Fruit fly (Drosophila melanogaster) whole organism, embryonic: ENCODE measurements around the gene CG10513.

Source experiments
- CG11456 ChIP-seq: fragments of 200-800 bp; sonication (Bioruptor generic); IDR thresholded peaks from 3 replicates; pipeline ENCODE4 v1.3.6; 2022; ENCODE audit warnings: missing biosample characterization, missing genetic modification characterization
- CG12769 ChIP-seq: fragments of 200-800 bp; sonication (Bioruptor generic); optimal IDR thresholded peaks from 2 replicates; lab custom pipeline; 2019; ENCODE audit warnings: missing biosample characterization, mild to moderate bottlenecking, missing genetic modification characterization, moderate library complexity
- CG16815 ChIP-seq: fragments of 200-800 bp; sonication (Bioruptor generic); optimal IDR thresholded peaks from 3 replicates; lab custom pipeline; 2017; ENCODE audit warnings: missing biosample characterization, mild to moderate bottlenecking, missing genetic modification characterization
- CG17328 ChIP-seq: fragments of 200-800 bp; sonication (Bioruptor generic); IDR thresholded peaks from 2 replicates; pipeline ENCODE4 v1.3.6; 2022; ENCODE audit warnings: missing biosample characterization, missing genetic modification characterization
- CG30403 ChIP-seq: fragments of 200-800 bp; sonication (Bioruptor generic); optimal IDR thresholded peaks from 3 replicates; lab custom pipeline; 2016; ENCODE audit warnings: missing biosample characterization, missing genetic modification characterization
- CG31388 ChIP-seq: fragments of 200-800 bp; sonication (Bioruptor generic); optimal IDR thresholded peaks from 2 replicates; lab custom pipeline; 2016; ENCODE audit warnings: missing biosample characterization, missing genetic modification characterization
- CG3726 ChIP-seq: fragments of 200-800 bp; sonication (Bioruptor generic); IDR thresholded peaks from 3 replicates; pipeline ENCODE4, ENCODE4 v1.3.6; 2022; ENCODE audit warnings: missing biosample characterization, missing genetic modification characterization
- CG3995 ChIP-seq: fragments of 200-800 bp; sonication (Bioruptor generic); optimal IDR thresholded peaks from 3 replicates; lab custom pipeline; 2016; ENCODE audit warnings: missing biosample characterization, missing genetic modification characterization
- CG4282 ChIP-seq: fragments of 200-800 bp; sonication (Bioruptor generic); optimal IDR thresholded peaks from 2 replicates; lab custom pipeline; 2016; ENCODE audit warnings: missing biosample characterization, missing genetic modification characterization
- CG4820 ChIP-seq: fragments of 200-800 bp; sonication (Bioruptor generic); optimal IDR thresholded peaks from 3 replicates; lab custom pipeline; 2016; ENCODE audit warnings: missing biosample characterization, missing genetic modification characterization
- CG5180 ChIP-seq: fragments of 200-800 bp; sonication (Bioruptor generic); optimal IDR thresholded peaks from 3 replicates; lab custom pipeline; 2017; ENCODE audit warnings: missing biosample characterization, missing genetic modification characterization, mild to moderate bottlenecking, moderate library complexity, missing genetic modification reagents
- CG6654 ChIP-seq: fragments of 200-800 bp; sonication (Bioruptor generic); optimal IDR thresholded peaks from 2 replicates; lab custom pipeline; 2017; ENCODE audit warnings: missing biosample characterization, mild to moderate bottlenecking, missing genetic modification characterization
- CG7786 ChIP-seq: fragments of 200-800 bp; sonication (Bioruptor generic); optimal IDR thresholded peaks from 2 replicates; lab custom pipeline; 2016; ENCODE audit warnings: missing biosample characterization, missing genetic modification characterization
- CG7963 ChIP-seq: fragments of 200-800 bp; sonication (Bioruptor generic); IDR thresholded peaks from 3 replicates; pipeline ENCODE4 v1.3.6; 2022; ENCODE audit warnings: missing biosample characterization, missing genetic modification characterization; ENCODE audit not compliant: partially characterized antibody
- CG8290 ChIP-seq, 3 experiments: fragments of 200-800 bp; sonication (Bioruptor generic); optimal IDR thresholded peaks; 2 replicates each; lab custom pipeline; 2016 to 2019; ENCODE audit warnings: missing biosample characterization in 3 of 3, missing genetic modification characterization in 3 of 3, mild to moderate bottlenecking in 2 of 3, moderate library complexity in 1 of 3
- CG8478 ChIP-seq: fragments of >200 bp; optimal IDR thresholded peaks from 2 replicates; lab custom pipeline; 2018
- CG8765 ChIP-seq: fragments of 200-800 bp; sonication (Bioruptor generic); IDR thresholded peaks from 2 replicates; pipeline ENCODE4 v1.3.6; 2022; ENCODE audit warnings: missing biosample characterization, missing genetic modification characterization
- Dbx ChIP-seq: fragments of 200-800 bp; sonication (Bioruptor generic); IDR thresholded peaks from 3 replicates; pipeline ENCODE4 v1.3.6; 2022; ENCODE audit warnings: missing biosample characterization, missing genetic modification characterization
- Dref ChIP-seq: fragments of 200-800 bp; sonication (Bioruptor generic); IDR thresholded peaks from 2 replicates; pipeline ENCODE4 v1.3.6; 2022; ENCODE audit warnings: missing biosample characterization, missing genetic modification characterization
- Gug ChIP-seq: fragments of 200-800 bp; sonication (Bioruptor generic); IDR thresholded peaks from 4 replicates; pipeline ENCODE4 v1.3.6; 2022; ENCODE audit warnings: missing biosample characterization, missing genetic modification characterization
- Kr ChIP-seq: fragments of 200-800 bp; sonication (Bioruptor generic); optimal IDR thresholded peaks from 2 replicates; lab custom pipeline; 2017; ENCODE audit warnings: missing biosample characterization, mild to moderate bottlenecking, missing genetic modification characterization
- Lpt ChIP-seq: fragments of >200 bp; optimal IDR thresholded peaks from 2 replicates; lab custom pipeline; 2018; ENCODE audit warnings: missing biosample characterization, missing genetic modification characterization
- Mes4 ChIP-seq: fragments of 200-800 bp; sonication (Bioruptor generic); optimal IDR thresholded peaks from 2 replicates; lab custom pipeline; 2016; ENCODE audit warnings: missing biosample characterization, missing genetic modification characterization
- Oaz ChIP-seq: fragments of 200-800 bp; sonication (Bioruptor generic); IDR thresholded peaks from 2 replicates; pipeline ENCODE4 v1.3.6; 2022; ENCODE audit warnings: missing biosample characterization, missing genetic modification characterization
- Poxn ChIP-seq: fragments of 200-800 bp; sonication (Bioruptor generic); IDR thresholded peaks from 2 replicates; pipeline ENCODE4 v1.3.6; 2022; ENCODE audit warnings: missing biosample characterization, missing genetic modification characterization
- Ssrp ChIP-seq: fragments of 200-800 bp; sonication (Bioruptor generic); optimal IDR thresholded peaks from 2 replicates; lab custom pipeline; 2018; ENCODE audit warnings: missing biosample characterization, mild to moderate bottlenecking, missing genetic modification characterization, moderate library complexity
- Tbp ChIP-seq: fragments of >200 bp; optimal IDR thresholded peaks from 2 replicates; lab custom pipeline; 2018; ENCODE audit warnings: missing biosample characterization, missing genetic modification characterization
- Trl ChIP-seq, 3 experiments: fragments of >200 bp in 2 of 3; fragments of 200-800 bp in 1 of 3; sonication (Bioruptor generic) in 1 of 3; optimal IDR thresholded peaks; 2 replicates in 1 of 3; 3 replicates in 2 of 3; lab custom pipeline; 2016 to 2017; ENCODE audit warnings: missing biosample characterization in 1 of 3, missing genetic modification characterization in 1 of 3
- bbx ChIP-seq: fragments of 200-800 bp; sonication (Bioruptor generic); IDR thresholded peaks from 2 replicates; pipeline ENCODE4 v1.3.6; 2022; ENCODE audit warnings: missing biosample characterization, missing genetic modification characterization; ENCODE audit not compliant: partially characterized antibody
- cad ChIP-seq: fragments of >200 bp; optimal IDR thresholded peaks from 2 replicates; lab custom pipeline; 2017; ENCODE audit warnings: missing biosample characterization, missing genetic modification characterization
- dan ChIP-seq: fragments of 200-800 bp; sonication (Bioruptor generic); IDR thresholded peaks from 2 replicates; pipeline ENCODE4 v1.3.6; 2022; ENCODE audit warnings: missing biosample characterization, missing genetic modification characterization
- dpn ChIP-seq, 2 experiments: fragments of 200-800 bp; sonication (Bioruptor generic); optimal IDR thresholded peaks; 3 replicates each; lab custom pipeline; 2016; ENCODE audit warnings: missing biosample characterization in 2 of 2, missing genetic modification characterization in 2 of 2
- ewg ChIP-seq: fragments of 200-800 bp; sonication (Bioruptor generic); optimal IDR thresholded peaks from 3 replicates; lab custom pipeline; 2017; ENCODE audit warnings: mild to moderate bottlenecking, missing biosample characterization, missing genetic modification reagents, missing genetic modification characterization
- exex ChIP-seq: fragments of 200-800 bp; sonication (Bioruptor generic); optimal IDR thresholded peaks from 4 replicates; lab custom pipeline; 2018; ENCODE audit warnings: missing biosample characterization, mild to moderate bottlenecking, missing genetic modification characterization, moderate library complexity
- fu2 ChIP-seq: fragments of 200-800 bp; sonication (Bioruptor generic); optimal IDR thresholded peaks from 2 replicates; lab custom pipeline; 2016; ENCODE audit warnings: missing biosample characterization, missing genetic modification characterization
- hkb ChIP-seq, 2 experiments: fragments of 200-800 bp in 1 of 2; fragments of >200 bp in 1 of 2; sonication (Bioruptor generic) in 1 of 2; IDR thresholded peaks in 1 of 2; optimal IDR thresholded peaks in 1 of 2; 2 replicates each; pipeline versions ENCODE4 v1.3.6 to Lab custom; 2017 to 2022; ENCODE audit warnings: missing biosample characterization in 1 of 2, missing genetic modification characterization in 1 of 2
- ind ChIP-seq: fragments of 200-800 bp; sonication (Bioruptor generic); optimal IDR thresholded peaks from 3 replicates; lab custom pipeline; 2016; ENCODE audit warnings: missing biosample characterization, missing genetic modification characterization
- luna ChIP-seq: fragments of 200-800 bp; sonication (Bioruptor generic); optimal IDR thresholded peaks from 2 replicates; lab custom pipeline; 2016; ENCODE audit warnings: missing biosample characterization, missing genetic modification characterization
- nmo ChIP-seq: fragments of 200-800 bp; sonication (Bioruptor generic); optimal IDR thresholded peaks from 2 replicates; lab custom pipeline; 2018; ENCODE audit warnings: missing biosample characterization, mild to moderate bottlenecking, missing genetic modification characterization, moderate library complexity
- nom ChIP-seq: fragments of 200-800 bp; sonication (Bioruptor generic); optimal IDR thresholded peaks from 2 replicates; lab custom pipeline; 2017; ENCODE audit warnings: missing biosample characterization, missing genetic modification characterization, mild to moderate bottlenecking, moderate library complexity, missing genetic modification reagents
- pros ChIP-seq: fragments of 200-800 bp; sonication (Bioruptor generic); optimal IDR thresholded peaks from 3 replicates; lab custom pipeline; 2019; ENCODE audit warnings: missing biosample characterization, mild to moderate bottlenecking, missing genetic modification characterization, moderate library complexity
- sug ChIP-seq: fragments of 200-800 bp; optimal IDR thresholded peaks from 2 replicates; lab custom pipeline; 2019; ENCODE audit warnings: missing biosample characterization, mild to moderate bottlenecking, missing genetic modification characterization, moderate library complexity
- tup ChIP-seq: fragments of 200-800 bp; sonication (Bioruptor generic); optimal IDR thresholded peaks from 2 replicates; lab custom pipeline; 2016; ENCODE audit warnings: missing biosample characterization, mild to moderate bottlenecking, missing genetic modification characterization, moderate library complexity

Gene CG10513

DNA sequence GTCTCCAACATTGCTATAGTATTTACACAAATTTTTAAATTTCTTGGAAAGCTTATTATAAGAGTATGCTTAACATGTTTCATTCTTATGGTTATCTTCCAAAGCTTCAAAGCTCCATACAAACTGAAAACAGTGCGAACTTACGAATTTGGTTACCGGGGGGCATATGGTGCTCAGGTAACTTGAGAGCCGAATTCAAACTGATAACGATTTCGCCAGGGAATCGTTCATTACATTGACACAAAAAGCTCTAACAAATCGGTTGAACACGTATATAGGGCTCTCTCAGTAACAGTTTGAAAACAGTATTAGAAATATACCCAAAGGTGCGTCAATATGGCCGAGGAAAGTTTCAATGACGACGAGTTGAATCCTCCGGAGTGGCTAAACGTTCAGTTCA, 23.6 kb upstream of the CG10513 start, which contains the start of gene CG13659 (continued):
- no peak for TF ChIP-seq CG30403 (GFP tag; lab: Kevin White, UChicago)
- TF ChIP-seq ewg (GFP tag; lab: Kevin White, UChicago) = no peak
- no peak for TF ChIP-seq Gug (GFP tag; lab: Robert Waterston, UW)
- TF ChIP-seq ind = no peak
- peak; percentile 61 for TF ChIP-seq CG12769 (tag; lab: Kevin White, UChicago)
- TF ChIP-seq Kr (GFP tag; lab: Kevin White, UChicago) = no peak
- TF ChIP-seq CG8765 = no peak
- TF ChIP-seq nom (GFP tag; lab: Kevin White, UChicago) = no peak
- peak; percentile 23 for TF ChIP-seq exex (tag; lab: Kevin White, UChicago)
- TF ChIP-seq cad = no peak
- TF ChIP-seq luna (GFP tag; lab: Kevin White, UChicago) = no peak
- TF ChIP-seq tup = no peak
- no peak for TF ChIP-seq CG8478 (lab: Kevin White, UChicago)
- no peak for TF ChIP-seq CG7963 (GFP tag; lab: Robert Waterston, UW)
- no peak for TF ChIP-seq CG16815 (GFP tag; lab: Kevin White, UChicago)
- no peak for TF ChIP-seq CG6654 (GFP tag; lab: Kevin White, UChicago)
- TF ChIP-seq CG11456 (GFP tag; lab: Robert Waterston, UW) = no peak
- TF ChIP-seq Poxn = no peak
- TF ChIP-seq CG7786 (GFP tag; lab: Kevin White, UChicago) = no peak
- peak in 1 of 2 experiments; percentile 19 for TF ChIP-seq Trl (optimal IDR thresholded peaks at IDR 0.05; lab: Kevin White, UChicago)
- TF ChIP-seq Trl (GFP tag; optimal IDR thresholded peaks at IDR 0.05; lab: Kevin White, UChicago) = no peak
- no peak for TF ChIP-seq Ssrp (tag; lab: Kevin White, UChicago)
- 0 out of 3 replicates have a peak, but pooled peaks have one; percentile 28 for TF ChIP-seq Dbx
- TF ChIP-seq CG5180 (GFP tag; lab: Kevin White, UChicago) = no peak
- no peak for TF ChIP-seq hkb (optimal IDR thresholded peaks at IDR 0.05; lab: Kevin White, UChicago)
- peak; percentile 10; the same call in 1 of the 2 replicates for TF ChIP-seq hkb (GFP tag; IDR thresholded peaks at IDR 0.05; lab: Robert Waterston, UW)
- TF ChIP-seq CG31388 (GFP tag; lab: Kevin White, UChicago) = no peak
- TF ChIP-seq fu2 (GFP tag; lab: Kevin White, UChicago) = no peak
- TF ChIP-seq Tbp (GFP tag; lab: Kevin White, UChicago) = no peak
- peak; percentile 97 for TF ChIP-seq sug
- TF ChIP-seq CG4282 (GFP tag; lab: Kevin White, UChicago) = no peak
- TF ChIP-seq bbx = no peak
- TF ChIP-seq CG8290 (GFP tag; optimal IDR thresholded peaks at IDR 0.05; lab: Kevin White, UChicago) = no peak
- peak in 1 of 2 experiments; percentile 4 for TF ChIP-seq CG8290 (tag; optimal IDR thresholded peaks at IDR 0.05; lab: Kevin White, UChicago)
- TF ChIP-seq nmo (GFP tag; lab: Kevin White, UChicago) = no peak
- no peak for TF ChIP-seq Dref (GFP tag; lab: Robert Waterston, UW)
- TF ChIP-seq CG3995 (GFP tag; lab: Kevin White, UChicago) = no peak
- no peak for TF ChIP-seq CG4820 (GFP tag; lab: Kevin White, UChicago)
- TF ChIP-seq dan = no peak
- no peak for TF ChIP-seq CG3726
- TF ChIP-seq pros (GFP tag; lab: Kevin White, UChicago) = no peak
- TF ChIP-seq Lpt (GFP tag; lab: Kevin White, UChicago) = no peak
- TF ChIP-seq Mes4 (GFP tag; lab: Kevin White, UChicago) = no peak
- TF ChIP-seq Oaz = no peak
- TF ChIP-seq dpn (GFP tag; optimal IDR thresholded peaks at IDR 0.05; lab: Kevin White, UChicago) = no peak
- no peak for TF ChIP-seq CG17328 (GFP tag; lab: Robert Waterston, UW)
